Worm (Caenorhabditis elegans) whole organism, dauer: ENCODE results near the gene cal-2.

ENCODE experiments used
- unc-62 ChIP-seq: sonication (generic microtip); optimal IDR thresholded peaks from 2 replicates; lab custom pipeline; 2017; ENCODE audit warnings: missing biosample characterization, missing genetic modification reagents, missing genetic modification characterization

Gene cal-2

DNA sequence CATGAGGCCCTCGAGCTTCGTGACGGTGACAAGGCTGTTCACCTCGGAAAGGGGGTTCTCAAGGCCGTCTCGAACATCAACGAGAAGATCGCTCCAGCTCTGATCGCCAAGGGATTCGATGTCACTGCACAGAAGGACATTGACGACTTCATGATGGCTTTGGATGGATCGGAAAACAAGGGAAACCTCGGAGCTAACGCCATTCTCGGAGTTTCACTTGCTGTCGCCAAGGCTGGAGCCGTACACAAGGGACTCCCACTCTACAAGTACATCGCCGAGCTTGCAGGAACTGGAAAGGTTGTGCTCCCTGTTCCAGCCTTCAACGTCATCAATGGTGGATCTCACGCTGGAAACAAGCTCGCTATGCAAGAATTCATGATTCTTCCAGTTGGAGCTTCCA lies 28.1 kb upstream of the cal-2 start:
- TF ChIP-seq unc-62 (GFP tag; lab: Kevin White, UChicago): no peak

DNA sequence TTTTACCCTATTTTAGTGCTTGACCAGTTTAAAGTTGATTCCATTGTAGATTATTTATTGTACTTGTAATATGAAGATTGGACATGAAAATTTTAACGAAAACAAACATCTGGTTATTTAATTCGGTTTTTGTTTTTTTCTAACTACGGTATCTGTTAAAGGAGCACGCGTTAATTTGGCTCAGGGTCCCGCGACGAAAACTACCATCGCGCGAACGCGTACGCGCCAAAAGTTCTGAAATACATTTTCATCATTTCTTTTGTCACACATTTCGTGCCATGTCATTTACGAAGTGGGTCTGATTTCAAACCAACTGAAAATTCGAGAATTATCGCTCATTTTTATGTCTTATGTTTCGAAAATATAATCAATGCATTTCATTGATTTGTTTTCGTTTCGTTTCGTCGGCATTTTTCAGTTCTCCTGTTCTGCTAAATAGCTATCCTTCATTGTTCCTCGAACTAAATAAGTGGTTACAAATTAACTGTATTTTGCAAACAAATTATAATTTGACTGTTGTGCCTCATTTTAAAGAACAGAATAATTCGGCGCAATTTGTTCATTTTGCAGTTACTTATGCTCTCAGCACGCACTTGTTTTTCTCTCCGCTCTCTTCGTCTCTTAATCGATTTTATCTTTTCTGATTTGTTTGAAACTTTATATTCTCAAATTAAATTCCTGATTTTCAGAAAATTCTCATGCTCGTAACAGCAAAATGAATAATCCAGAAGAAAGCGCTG lies 26.7 kb upstream of the cal-2 start, which contains the start of gene T21B10.3:
Gene T21B10.3 (plus strand): TSS at position 690 of the 740 bp plus-strand sequence.
- no peak for TF ChIP-seq unc-62 (GFP tag; lab: Kevin White, UChicago)

DNA sequence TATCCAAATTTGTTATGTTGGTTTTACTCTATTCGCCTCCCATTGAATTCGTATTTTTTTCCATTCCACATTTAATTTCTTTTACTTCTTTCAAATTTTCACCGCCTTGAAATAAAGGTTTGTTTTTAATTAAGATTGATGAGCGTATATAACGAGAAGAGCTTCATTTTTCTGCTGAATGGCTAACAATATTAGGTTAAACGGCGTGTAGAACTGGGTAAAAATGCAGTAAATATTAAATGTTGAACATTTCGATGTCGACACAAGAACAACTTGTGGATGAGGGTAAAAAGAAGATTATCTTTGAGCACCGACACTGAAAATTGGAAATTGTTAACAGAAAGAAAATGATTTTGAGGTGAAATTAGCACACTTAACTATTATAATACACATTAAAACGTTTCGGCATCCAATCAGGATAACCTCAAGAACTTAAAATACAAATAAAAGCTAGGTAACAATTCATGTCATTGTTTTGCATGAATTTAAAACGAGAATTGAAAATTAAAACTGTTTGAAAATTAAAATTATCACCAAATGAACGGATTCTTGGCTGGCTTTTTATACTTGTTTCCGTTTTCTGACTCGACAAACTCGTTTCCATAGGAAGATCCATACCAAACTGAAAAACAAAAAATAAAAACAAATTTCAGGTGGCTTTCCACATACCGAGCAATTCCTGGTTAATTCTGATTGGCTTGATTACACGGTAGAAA lies 21.4 kb upstream of the cal-2 start:
- no peak for TF ChIP-seq unc-62 (GFP tag; lab: Kevin White, UChicago)

DNA sequence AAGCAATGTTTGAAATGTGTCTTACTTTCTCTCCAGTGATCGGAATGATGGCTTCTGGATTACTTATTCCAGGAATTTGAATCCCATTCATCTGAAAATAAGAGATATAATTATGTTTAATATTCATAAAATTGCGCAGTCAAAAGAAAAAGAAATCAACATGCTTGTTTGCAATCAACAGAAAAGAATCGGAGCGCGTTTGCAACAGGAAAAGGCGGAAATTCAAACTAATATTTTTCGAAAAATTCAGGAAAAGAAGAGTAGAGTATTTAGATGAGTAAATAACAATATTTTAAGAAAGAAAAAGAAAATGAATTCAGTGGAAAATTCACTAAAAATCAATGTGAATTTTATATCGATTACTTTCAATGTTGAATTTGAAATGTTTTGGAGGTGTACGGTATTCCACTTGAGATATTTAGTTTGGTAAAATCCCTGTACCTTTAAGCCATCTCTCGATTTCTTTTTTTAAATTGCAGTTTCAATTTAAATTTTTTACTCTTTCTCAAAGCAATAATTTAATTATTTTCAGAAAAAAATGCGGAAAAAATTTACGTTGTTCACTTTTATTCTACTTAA lies 20.1 kb upstream of the cal-2 start, which contains the start of the genes set-17 and T21B10.4:
Gene set-17 (minus strand): TSS at position 127 of the 579 bp plus-strand sequence.
Gene T21B10.4 (plus strand): TSS at position 533 of the 579 bp plus-strand sequence.
- no peak for TF ChIP-seq unc-62 (GFP tag; lab: Kevin White, UChicago)

DNA sequence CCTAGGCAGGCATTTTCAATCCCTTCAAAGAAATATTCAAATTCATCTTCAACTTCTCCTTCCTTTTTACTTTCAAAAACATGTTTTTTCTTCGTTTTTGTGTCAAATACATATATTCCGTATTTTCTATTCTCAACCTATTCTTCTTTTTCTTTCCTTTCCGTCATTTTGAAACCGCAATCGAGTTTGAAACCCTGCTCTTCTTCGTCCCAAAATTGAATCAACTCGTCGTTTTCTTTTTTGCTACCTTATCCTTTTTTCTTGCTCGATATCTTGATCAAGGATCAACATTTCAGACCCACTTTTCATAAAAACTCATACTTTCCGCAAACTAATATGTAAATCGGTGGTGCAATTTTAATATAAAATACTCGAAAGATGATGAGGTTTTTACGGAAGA lies 15.3 kb upstream of the cal-2 start:
- no peak for TF ChIP-seq unc-62 (GFP tag; lab: Kevin White, UChicago)

DNA sequence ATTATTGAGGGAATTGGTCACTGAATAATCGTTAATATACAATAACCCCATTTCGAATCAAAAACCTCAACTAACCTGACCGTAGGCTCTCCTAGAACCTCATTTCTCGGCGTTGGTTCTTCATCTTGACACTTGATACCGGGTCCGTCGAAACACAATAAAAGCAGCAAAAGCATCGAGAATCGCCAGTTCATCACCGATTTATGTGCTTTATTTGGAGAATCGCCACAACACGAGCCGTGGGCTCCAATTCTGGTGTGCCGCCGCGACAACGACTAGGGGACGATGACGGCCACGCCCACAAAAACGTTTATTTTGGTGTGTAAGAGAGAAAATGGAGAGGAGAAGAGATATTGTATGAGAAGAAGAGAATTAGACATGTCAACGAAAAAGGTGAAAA lies 13.1 kb upstream of the cal-2 start, which contains the start of gene cutl-15:
Gene cutl-15 (minus strand): TSS at position 298 of the 400 bp plus-strand sequence.
- no peak for TF ChIP-seq unc-62 (GFP tag; lab: Kevin White, UChicago)

DNA sequence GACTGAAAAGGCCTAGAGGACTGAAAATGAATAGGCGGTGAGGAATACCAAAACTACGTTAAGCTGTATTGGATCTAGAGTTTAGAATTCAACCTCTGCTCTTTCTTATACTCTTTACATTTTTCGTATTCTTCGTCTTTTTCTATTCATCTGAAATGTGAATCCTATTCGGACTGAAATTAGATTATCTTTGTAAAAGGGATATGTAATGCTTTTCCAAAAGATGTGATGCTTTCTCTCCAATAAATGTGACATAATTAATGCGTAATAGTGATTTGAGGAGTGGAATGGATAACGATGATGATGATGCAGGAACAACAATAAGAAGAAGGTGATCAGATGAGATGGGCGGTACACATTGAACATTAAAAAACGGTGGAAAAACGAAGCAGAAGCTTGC lies 11.9 kb upstream of the cal-2 start:
- TF ChIP-seq unc-62 (GFP tag; lab: Kevin White, UChicago): no peak

DNA sequence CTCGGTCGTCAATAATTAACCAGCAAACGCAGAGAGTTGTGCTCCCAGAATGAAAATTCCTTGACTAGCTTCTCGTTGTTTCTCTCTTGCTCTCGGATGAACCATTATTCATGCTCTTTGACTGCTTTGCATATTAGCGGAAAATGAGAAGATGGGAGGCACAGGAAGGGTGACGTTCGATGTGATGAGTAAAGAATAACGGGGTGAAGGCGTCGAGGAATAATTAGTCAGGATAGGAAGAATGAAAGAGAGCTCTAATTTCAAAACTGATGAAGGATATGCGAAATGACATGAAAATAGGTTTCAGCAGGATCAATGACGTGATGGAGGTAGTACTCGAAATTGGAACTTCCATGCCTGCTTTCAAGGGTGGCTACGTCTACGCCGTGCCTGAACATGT lies 9.2 kb upstream of the cal-2 start:
- no peak for TF ChIP-seq unc-62 (GFP tag; lab: Kevin White, UChicago)

DNA sequence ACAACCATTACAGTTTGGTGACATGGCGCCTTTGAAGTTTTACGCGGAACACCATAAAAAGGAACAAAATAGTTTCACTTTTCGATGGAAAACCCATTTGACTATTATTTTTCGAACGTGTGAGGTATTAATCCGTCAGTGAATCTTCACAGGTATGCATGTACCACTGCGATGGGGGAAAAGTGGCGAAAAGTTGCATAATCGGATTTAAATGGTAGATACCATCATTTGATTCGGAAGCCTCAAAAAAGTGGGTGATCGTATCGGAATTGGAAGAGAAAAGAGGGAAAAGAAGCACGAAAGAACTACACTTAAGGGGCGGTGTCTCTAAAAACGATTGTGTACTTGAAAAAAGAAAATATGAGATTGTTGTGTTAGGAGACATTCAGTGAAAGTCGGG lies 6.8 kb upstream of the cal-2 start:
- TF ChIP-seq unc-62 (GFP tag; lab: Kevin White, UChicago): no peak

DNA sequence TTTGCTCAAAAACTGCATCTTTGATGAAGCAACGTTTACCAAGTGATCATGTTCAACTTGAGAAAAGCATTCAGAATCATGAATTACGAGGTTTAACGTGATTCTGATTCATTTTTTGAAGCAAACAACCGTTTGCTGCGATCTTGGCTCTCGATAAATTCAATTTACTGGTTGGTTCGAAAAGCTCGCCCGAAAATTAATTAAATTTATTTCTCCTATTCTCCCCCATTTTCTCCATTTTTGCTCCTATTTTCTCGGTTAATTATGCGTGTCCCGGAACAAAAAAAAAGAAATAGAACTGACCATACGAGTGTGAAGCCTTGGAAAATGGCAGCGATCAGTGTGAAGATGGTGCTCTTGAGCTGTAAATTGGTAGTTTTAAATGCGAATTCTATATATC lies 3.6 kb upstream of the cal-2 start:
- no peak for TF ChIP-seq unc-62 (GFP tag; lab: Kevin White, UChicago)

DNA sequence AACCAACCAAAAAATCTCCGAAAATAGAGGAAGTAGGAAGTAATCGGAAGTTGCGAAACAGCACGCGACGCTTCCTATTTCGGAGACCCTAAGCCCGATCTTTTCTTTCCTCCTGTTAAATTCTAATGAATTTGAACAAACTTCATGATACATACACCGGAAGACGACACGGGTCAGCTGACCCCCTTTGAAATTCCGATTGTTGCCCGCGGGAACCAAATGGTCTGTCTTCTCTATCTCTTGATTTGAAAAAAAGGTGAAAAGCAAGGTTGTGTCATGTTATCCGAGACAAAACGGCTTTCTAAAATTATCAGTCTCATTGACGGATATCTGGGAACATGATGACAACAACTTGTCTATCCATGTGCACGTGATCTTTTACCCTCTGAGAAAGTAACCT lies 1.4 kb upstream of the cal-2 start:
- no peak for TF ChIP-seq unc-62 (GFP tag; lab: Kevin White, UChicago)

DNA sequence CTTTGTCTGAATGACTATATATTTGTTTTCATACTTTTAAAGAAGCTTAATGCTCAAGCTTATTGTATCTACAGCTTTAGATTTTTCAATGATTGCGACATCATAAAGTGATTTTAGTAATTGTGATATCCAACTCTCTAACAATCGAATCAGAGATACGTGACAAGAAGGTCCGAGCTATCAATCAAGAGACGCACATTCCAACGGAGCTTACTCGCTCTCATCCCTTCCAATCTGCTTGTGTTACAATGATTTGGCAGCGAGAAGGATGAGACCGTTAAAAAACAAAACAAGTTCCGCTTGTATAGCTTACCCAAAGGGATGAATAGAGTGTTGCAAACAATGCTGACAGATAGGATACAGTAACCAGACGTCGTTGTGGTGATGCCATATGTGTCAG lies 936 bp downstream of the cal-2 start:
- TF ChIP-seq unc-62 (GFP tag; lab: Kevin White, UChicago): no peak

DNA sequence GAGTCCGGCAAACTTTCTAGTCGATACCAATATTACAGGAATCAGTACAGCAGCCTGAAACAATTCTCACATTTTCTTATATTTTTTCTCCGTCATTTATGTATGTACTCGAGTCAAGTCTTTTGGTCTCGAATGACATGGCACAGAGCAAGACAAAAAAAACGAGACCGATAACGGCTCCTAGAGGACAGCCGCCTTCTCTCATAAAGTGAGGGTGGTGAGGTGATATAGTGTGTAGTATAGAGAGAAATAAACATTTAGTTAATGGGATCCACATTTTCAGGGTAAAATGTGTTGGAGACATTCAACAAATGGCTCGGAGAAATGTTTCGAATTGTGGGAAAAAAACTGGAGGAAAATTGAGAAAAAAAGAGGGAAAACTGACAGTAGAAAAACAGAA lies 1.7 kb downstream of the cal-2 start:
- TF ChIP-seq unc-62 (GFP tag; lab: Kevin White, UChicago): no peak

DNA sequence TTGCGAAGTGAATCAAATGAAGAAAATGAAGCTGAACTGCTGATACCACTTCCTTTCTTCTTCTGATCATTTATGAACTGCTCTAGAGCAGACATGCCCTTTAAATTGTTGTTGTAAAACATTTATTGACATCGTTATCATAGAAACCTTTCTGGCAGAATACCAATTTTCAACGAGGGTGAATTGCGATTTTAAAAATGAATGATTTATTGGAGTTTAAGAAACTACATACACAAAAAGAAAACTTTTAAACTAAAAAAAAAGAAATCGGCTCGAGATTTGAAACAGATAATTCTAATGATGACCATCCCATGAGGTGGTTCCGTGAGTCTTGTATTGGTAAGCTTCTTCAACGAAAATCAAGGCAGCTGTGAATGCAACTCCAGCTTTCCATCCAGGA lies 3.5 kb downstream of the cal-2 start, which contains the start of gene sftd-3:
Gene sftd-3 (minus strand): TSS at position 101 of the 400 bp plus-strand sequence.
- no peak for TF ChIP-seq unc-62 (GFP tag; lab: Kevin White, UChicago)

DNA sequence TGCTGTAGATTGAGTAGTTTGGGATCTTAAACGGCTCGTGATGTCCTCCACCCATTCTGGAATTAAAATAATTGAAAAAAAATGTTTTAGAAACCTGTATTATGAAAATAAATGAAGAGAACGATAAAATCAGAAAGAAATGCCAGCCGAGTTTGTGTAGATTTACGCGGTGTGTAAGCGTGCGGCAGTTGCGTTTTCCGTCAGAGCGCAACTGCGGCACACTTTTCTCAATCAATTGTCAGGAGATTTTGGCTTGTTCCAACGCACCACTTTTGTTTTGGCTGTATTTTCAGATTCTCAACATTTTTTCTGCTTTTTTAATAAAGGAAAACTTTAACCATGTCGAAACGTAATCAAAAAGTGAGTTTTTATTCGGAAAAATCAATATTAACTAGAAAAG lies 4.3 kb downstream of the cal-2 start, which contains the start of the genes ndub-3 and C18E9.2:
Gene ndub-3 (minus strand): TSS at position 56 of the 400 bp plus-strand sequence.
Gene C18E9.2 (plus strand): TSS at position 172 of the 400 bp plus-strand sequence.
- TF ChIP-seq unc-62 (GFP tag; lab: Kevin White, UChicago): no peak
